Fruit fly (Drosophila melanogaster): ENCODE data around the gene PGRP-LD.
A peak's percentile ranks its signal among the peaks of the same experiment; 100 is the strongest.

Gene PGRP-LD

DNA sequence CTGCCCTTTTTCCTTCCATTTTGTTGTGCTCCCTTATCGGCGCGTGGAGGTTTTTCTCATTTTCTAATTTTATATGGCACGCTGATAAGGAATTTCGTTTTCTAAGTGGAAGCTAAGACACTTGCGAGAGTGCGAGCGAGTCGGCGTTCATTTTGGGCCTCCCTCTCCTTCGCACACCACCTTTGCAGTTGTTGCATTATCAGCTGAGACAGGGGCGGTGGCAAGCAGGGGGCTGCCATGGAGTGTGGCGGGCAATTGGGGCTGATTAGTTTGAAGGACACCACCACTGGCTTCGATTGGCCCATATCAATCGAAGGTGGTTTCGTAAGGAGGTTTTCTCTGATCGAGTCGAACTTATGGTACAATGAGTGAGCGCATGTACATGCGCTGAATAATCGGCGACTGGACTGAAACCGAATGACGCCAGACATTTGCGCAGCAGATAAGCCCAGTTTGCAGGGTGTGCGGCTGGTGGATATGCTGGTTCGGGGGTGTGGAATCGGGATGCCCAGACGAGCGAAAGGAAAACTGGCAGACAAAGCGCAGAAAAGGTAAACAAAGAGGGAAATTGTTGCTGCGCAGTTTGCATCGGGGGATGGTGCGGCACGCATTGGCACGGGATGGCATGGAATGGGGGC is 29.9 kb downstream of the PGRP-LD start (continued):
- TF ChIP-seq CG6813 (GFP tag; optimal IDR thresholded peaks at IDR 0.05) (no peak), Dbx (GFP tag; IDR thresholded peaks at IDR 0.05) (peak; percentile 43; the same call in 1 of the 3 replicates), Hand (GFP tag; optimal IDR thresholded peaks at IDR 0.05) (no peak), CG5245 (GFP tag; optimal IDR thresholded peaks at IDR 0.05) (no peak), CG32772 (GFP tag; IDR thresholded peaks at IDR 0.05) (no peak), gce (GFP tag; IDR thresholded peaks at IDR 0.05) (no peak), kay (GFP tag; optimal IDR thresholded peaks at IDR 0.05) (no peak), da (GFP tag; optimal IDR thresholded peaks at IDR 0.05) (peak; percentile 33), CG12391 (tag; optimal IDR thresholded peaks at IDR 0.05) (no peak), BEAF-32 (GFP tag; optimal IDR thresholded peaks at IDR 0.05) (no peak), CG7987 (GFP tag; optimal IDR thresholded peaks at IDR 0.05) (peak; percentile 9), CG2889 (GFP tag; IDR thresholded peaks at IDR 0.05) (no peak), chm (GFP tag; IDR thresholded peaks at IDR 0.05) (0 out of 2 replicates have a peak, but pooled peaks have one; percentile 16), CG13287 (GFP tag; IDR thresholded peaks at IDR 0.05; ENCODE audit: partially characterized antibody) (no peak), CG7745 (tag; optimal IDR thresholded peaks at IDR 0.05) (peak; percentile 67), CG18619 (GFP tag; optimal IDR thresholded peaks at IDR 0.05) (no peak), ATbp (GFP tag; optimal IDR thresholded peaks at IDR 0.05) (no peak), Meics (GFP tag; optimal IDR thresholded peaks at IDR 0.05) (no peak), crp (GFP tag; optimal IDR thresholded peaks at IDR 0.05) (peak in 1 of 2 experiments; percentile 37), Six4 (GFP tag; optimal IDR thresholded peaks at IDR 0.05) (no peak), Ets65A (GFP tag) (peak; percentile 51), CG11504 (tag; optimal IDR thresholded peaks at IDR 0.05) (no peak), CG1603 (tag; optimal IDR thresholded peaks at IDR 0.05) (no peak), slou (GFP tag; optimal IDR thresholded peaks at IDR 0.05) (no peak), ftz-f1 (GFP tag; optimal IDR thresholded peaks at IDR 0.05) (peak; percentile 93), CG10543 (GFP tag; optimal IDR thresholded peaks at IDR 0.05) (peak; percentile 66), CG17912 (GFP tag; optimal IDR thresholded peaks at IDR 0.05) (no peak), schlank (tag; optimal IDR thresholded peaks at IDR 0.05) (no peak), dan (GFP tag; IDR thresholded peaks at IDR 0.05) (no peak), ab (GFP tag; optimal IDR thresholded peaks at IDR 0.05) (no peak), sisA (GFP tag; IDR thresholded peaks at IDR 0.05) (no peak), dysf (GFP tag; IDR thresholded peaks at IDR 0.05) (no peak; the same call in 2 of the 3 replicates), CG7786 (GFP tag; optimal IDR thresholded peaks at IDR 0.05) (no peak), lab (GFP tag; optimal IDR thresholded peaks at IDR 0.05) (peak; percentile 74), Opbp (GFP tag; IDR thresholded peaks at IDR 0.05; ENCODE audit: partially characterized antibody) (no peak), ttk (GFP tag; IDR thresholded peaks at IDR 0.05) (peak; percentile 38; the same call in 1 of the 2 replicates), ato (GFP tag; IDR thresholded peaks at IDR 0.05; ENCODE audit: partially characterized antibody) (no peak), CG12219 (GFP tag; optimal IDR thresholded peaks at IDR 0.05) (no peak), croc (GFP tag; conservative IDR thresholded peaks at IDR 0.05) (no peak), C15 (GFP tag; IDR thresholded peaks at IDR 0.05) (no peak), z (GFP tag; IDR thresholded peaks at IDR 0.05) (peak; percentile 27; the same call in 1 of the 3 replicates), CrebB (tag; optimal IDR thresholded peaks at IDR 0.05) (no peak), CG6654 (GFP tag; optimal IDR thresholded peaks at IDR 0.05) (no peak), CG34376 (GFP tag; optimal IDR thresholded peaks at IDR 0.05) (peak; percentile 95), CG9609 (GFP tag; optimal IDR thresholded peaks at IDR 0.05) (no peak), rib (GFP tag; IDR thresholded peaks at IDR 0.05) (peak; percentile 17; the same call in 1 of the 2 replicates), Tbp (GFP tag; optimal IDR thresholded peaks at IDR 0.05) (no peak), CG12942 (GFP tag; optimal IDR thresholded peaks at IDR 0.05) (no peak), nerfin-2 (GFP tag; IDR thresholded peaks at IDR 0.05; ENCODE audit: partially characterized antibody) (no peak), exex (tag; optimal IDR thresholded peaks at IDR 0.05) (peak; percentile 92)
